Fruit fly (Drosophila melanogaster): ENCODE results near the gene Mcm7.

The Mcm7 gene

dm6 chr3L:8891167-8891618, at the start of gene Mcm7 (continued):
- TF ChIP-seq unc-4 (GFP tag; IDR thresholded peaks at IDR 0.05; ENCODE audit: partially characterized antibody), result peak; percentile 62
- no peak for TF ChIP-seq sim (GFP tag; IDR thresholded peaks at IDR 0.05)
- no peak for TF ChIP-seq CG1024 (GFP tag; IDR thresholded peaks at IDR 0.05)
- no peak for TF ChIP-seq CG14860 (GFP tag; IDR thresholded peaks at IDR 0.05; ENCODE audit: partially characterized antibody)
- no peak for TF ChIP-seq CG10147 (GFP tag; optimal IDR thresholded peaks at IDR 0.05)
- no peak for TF ChIP-seq pum (GFP tag; optimal IDR thresholded peaks at IDR 0.05)
- no peak for TF ChIP-seq CG6175 (GFP tag; IDR thresholded peaks at IDR 0.05)
- TF ChIP-seq CG10267 (tag; optimal IDR thresholded peaks at IDR 0.05), result no peak
- peak; percentile 23 for TF ChIP-seq Hmr (GFP tag; optimal IDR thresholded peaks at IDR 0.05)
- TF ChIP-seq bbx (GFP tag; IDR thresholded peaks at IDR 0.05; ENCODE audit: partially characterized antibody), result no peak
- TF ChIP-seq ac (GFP tag; optimal IDR thresholded peaks at IDR 0.05), result no peak
- no peak for TF ChIP-seq cg (GFP tag; optimal IDR thresholded peaks at IDR 0.05)
- no peak for TF ChIP-seq bcd (GFP tag; optimal IDR thresholded peaks at IDR 0.05)
- no peak for TF ChIP-seq eyg (GFP tag; optimal IDR thresholded peaks at IDR 0.05)
- no peak for TF ChIP-seq CG17359 (tag; optimal IDR thresholded peaks at IDR 0.05)
- peak; percentile 71 for TF ChIP-seq E2f1 (GFP tag; IDR thresholded peaks at IDR 0.05)
- TF ChIP-seq esg (GFP tag; conservative IDR thresholded peaks at IDR 0.05), result no peak
- no peak for TF ChIP-seq C15 (GFP tag; IDR thresholded peaks at IDR 0.05)
- TF ChIP-seq Mrtf (GFP tag; IDR thresholded peaks at IDR 0.05), result no peak
- no peak for TF ChIP-seq CG7745 (tag; optimal IDR thresholded peaks at IDR 0.05)
- peak; percentile 80 for TF ChIP-seq Sry-δ (GFP tag; optimal IDR thresholded peaks at IDR 0.05)
- TF ChIP-seq Dfd (GFP tag; optimal IDR thresholded peaks at IDR 0.05), result no peak
- TF ChIP-seq gsb-n (tag; optimal IDR thresholded peaks at IDR 0.05), result no peak
- TF ChIP-seq Dip3 (GFP tag; optimal IDR thresholded peaks at IDR 0.05), result peak; percentile 48
- no peak for TF ChIP-seq Dip2 (GFP tag; IDR thresholded peaks at IDR 0.05)
- peak; percentile 22 for TF ChIP-seq stwl (tag; optimal IDR thresholded peaks at IDR 0.05)
- TF ChIP-seq jing (GFP tag; optimal IDR thresholded peaks at IDR 0.05), result no peak
- TF ChIP-seq CG17361 (GFP tag; IDR thresholded peaks at IDR 0.05), result no peak
- no peak for TF ChIP-seq fd64A (GFP tag; optimal IDR thresholded peaks at IDR 0.05)
- peak; percentile 70 for TF ChIP-seq Scr (GFP tag; IDR thresholded peaks at IDR 0.05; ENCODE audit: partially characterized antibody)
- no peak for TF ChIP-seq CG12299 (tag; optimal IDR thresholded peaks at IDR 0.05)
- no peak for TF ChIP-seq odd (GFP tag; optimal IDR thresholded peaks at IDR 0.05)
- TF ChIP-seq HLH4C (GFP tag; IDR thresholded peaks at IDR 0.05; ENCODE audit: partially characterized antibody), result no peak
- TF ChIP-seq gcm (GFP tag; optimal IDR thresholded peaks at IDR 0.05), result no peak
- 0 out of 2 replicates have a peak, but pooled peaks have one; percentile 30 for TF ChIP-seq CG9932 (GFP tag; IDR thresholded peaks at IDR 0.05)
- TF ChIP-seq repo (GFP tag; optimal IDR thresholded peaks at IDR 0.05), result no peak
- TF ChIP-seq her (GFP tag; optimal IDR thresholded peaks at IDR 0.05), result no peak
- no peak for TF ChIP-seq CG1792 (GFP tag; optimal IDR thresholded peaks at IDR 0.05)
- no peak for TF ChIP-seq Ssrp (tag; optimal IDR thresholded peaks at IDR 0.05)
- TF ChIP-seq otp (GFP tag; IDR thresholded peaks at IDR 0.05), result no peak
- TF ChIP-seq CG10543 (GFP tag; optimal IDR thresholded peaks at IDR 0.05), result no peak
- no peak for TF ChIP-seq gro (GFP tag; optimal IDR thresholded peaks at IDR 0.05)
- TF ChIP-seq YL-1 (GFP tag; optimal IDR thresholded peaks at IDR 0.05), result no peak
- no peak for TF ChIP-seq Atf6 (GFP tag; IDR thresholded peaks at IDR 0.05)
- TF ChIP-seq ham (GFP tag; IDR thresholded peaks at IDR 0.05), result no peak
- no peak for TF ChIP-seq CG15601 (tag; optimal IDR thresholded peaks at IDR 0.05)
- no peak for TF ChIP-seq vfl (GFP tag; optimal IDR thresholded peaks at IDR 0.05)
- TF ChIP-seq nmo (GFP tag; optimal IDR thresholded peaks at IDR 0.05), result peak; percentile 44
- no peak for TF ChIP-seq ash1 (GFP tag; optimal IDR thresholded peaks at IDR 0.05)
- TF ChIP-seq bsh (GFP tag; optimal IDR thresholded peaks at IDR 0.05), result no peak
- TF ChIP-seq CG8944 (GFP tag; optimal IDR thresholded peaks at IDR 0.05), result no peak
